Worm (Caenorhabditis elegans): ENCODE data around the gene B0464.9.

The B0464.9 gene

DNA sequence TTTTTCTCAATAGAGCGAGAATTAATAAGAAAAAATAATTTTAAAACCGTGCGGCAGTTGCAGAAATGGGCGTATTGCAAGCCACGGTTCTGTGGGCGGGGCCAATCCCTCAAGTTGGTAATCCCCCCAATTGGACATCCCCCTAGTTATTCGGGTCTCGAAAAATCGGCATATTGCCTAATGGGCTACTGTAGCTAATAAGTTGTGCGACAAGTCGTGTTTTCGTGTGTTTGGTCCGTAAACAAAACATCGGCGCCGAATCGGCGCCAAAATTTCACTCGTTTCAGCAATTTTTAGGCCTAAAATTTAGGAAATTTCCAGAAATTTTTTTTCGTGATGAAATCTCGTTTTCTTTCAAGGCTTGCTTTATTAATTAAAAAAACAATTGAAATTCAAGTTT lies 38.8 kb downstream of the B0464.9 start:
- TF ChIP-seq C34B4.2 (tag; optimal IDR thresholded peaks at IDR 0.05) (no peak), hlh-4 (tag; optimal IDR thresholded peaks at IDR 0.05) (no peak), lin-15B (tag; optimal IDR thresholded peaks at IDR 0.05) (no peak), nhr-47 (tag; optimal IDR thresholded peaks at IDR 0.05) (no peak), C04F5.9 (tag; optimal IDR thresholded peaks at IDR 0.05) (no peak), F16B12.6 (tag; optimal IDR thresholded peaks at IDR 0.05) (no peak), ztf-4 (tag; optimal IDR thresholded peaks at IDR 0.05) (no peak), tbx-2 (tag; optimal IDR thresholded peaks at IDR 0.05) (no peak), lsy-2 (tag; optimal IDR thresholded peaks at IDR 0.05) (no peak), dpl-1 (GFP tag; optimal IDR thresholded peaks at IDR 0.05) (no peak), unc-30 (tag; optimal IDR thresholded peaks at IDR 0.05) (no peak), jun-1 (tag; optimal IDR thresholded peaks at IDR 0.05) (no peak), ets-5 (GFP tag; IDR thresholded peaks at IDR 0.05) (no peak), mdl-1 (tag; optimal IDR thresholded peaks at IDR 0.05) (no peak), ceh-82 (tag; optimal IDR thresholded peaks at IDR 0.05) (no peak), unc-98 (GFP tag; IDR thresholded peaks at IDR 0.05) (no peak), egl-13 (tag; optimal IDR thresholded peaks at IDR 0.05) (no peak)

- peak; percentile 45 to 57 for TF ChIP-seq efl-1 (optimal IDR thresholded peaks at IDR 0.05)
- TF ChIP-seq efl-1 (GFP tag; optimal IDR thresholded peaks at IDR 0.05 in 1 of 2), result peak; percentile 52 to 79
- peak; percentile 58 for TF ChIP-seq blmp-1 (tag; optimal IDR thresholded peaks at IDR 0.05)
- TF ChIP-seq lin-15B (tag; optimal IDR thresholded peaks at IDR 0.05), result peak; percentile 49
- TF ChIP-seq ama-1 (optimal IDR thresholded peaks at IDR 0.05), result no peak
- no peak for TF ChIP-seq ceh-8 (GFP tag; optimal IDR thresholded peaks at IDR 0.05)
- TF ChIP-seq mep-1 (tag; optimal IDR thresholded peaks at IDR 0.05), result peak; percentile 74
- no peak for TF ChIP-seq ztf-4 (tag; optimal IDR thresholded peaks at IDR 0.05)
- peak; percentile 39 to 77 for TF ChIP-seq lin-35 (GFP tag; optimal IDR thresholded peaks at IDR 0.05)
- TF ChIP-seq ceh-82 (tag; optimal IDR thresholded peaks at IDR 0.05), result peak in 1 of 3 experiments; percentile 65
- TF ChIP-seq skn-1 (tag; optimal IDR thresholded peaks at IDR 0.05), result peak; percentile 32
- TF ChIP-seq lsy-2 (tag; optimal IDR thresholded peaks at IDR 0.05), result peak in 1 of 2 experiments; percentile 77
- peak; percentile 42 for TF ChIP-seq unc-130 (tag; optimal IDR thresholded peaks at IDR 0.05)
- peak; percentile 1 to 69 (median 31) for TF ChIP-seq dpl-1 (GFP tag; optimal IDR thresholded peaks at IDR 0.05)
- TF ChIP-seq snu-23 (GFP tag; optimal IDR thresholded peaks at IDR 0.05), result peak; percentile 63
- TF ChIP-seq mdl-1 (tag; optimal IDR thresholded peaks at IDR 0.05), result no peak
- TF ChIP-seq nhr-71 (tag; optimal IDR thresholded peaks at IDR 0.05), result peak; percentile 16
- TF ChIP-seq nhr-20 (tag; optimal IDR thresholded peaks at IDR 0.05), result peak; percentile 26
- peak; percentile 71 for TF ChIP-seq lin-14 (GFP tag; optimal IDR thresholded peaks at IDR 0.05)
- peak; percentile 64 for TF ChIP-seq C16A3.4 (tag; optimal IDR thresholded peaks at IDR 0.05)
- no peak for TF ChIP-seq egl-27 (tag; optimal IDR thresholded peaks at IDR 0.05)
- no peak for TF ChIP-seq nhr-47 (tag; optimal IDR thresholded peaks at IDR 0.05)
- peak; percentile 27 for TF ChIP-seq pag-3 (tag; optimal IDR thresholded peaks at IDR 0.05; ENCODE audit: borderline replicate concordance, insufficient read depth)
- TF ChIP-seq lir-3 (tag; optimal IDR thresholded peaks at IDR 0.05; ENCODE audit: poor library complexity), result peak; percentile 6
- TF ChIP-seq tbx-2 (tag; optimal IDR thresholded peaks at IDR 0.05), result no peak
These were observed 42.2 kb downstream of the B0464.9 start, which contains the start of gene vha-14 for ce11 chrIII:9507799-9508198. TSS of gene vha-14 (plus strand) at chrIII:9508100.

ce11 chrIII:9509764-9510370 lies 44.3 kb downstream of the B0464.9 start:
- no peak for TF ChIP-seq mep-1 (tag; optimal IDR thresholded peaks at IDR 0.05)
- TF ChIP-seq ces-1 (GFP tag; optimal IDR thresholded peaks at IDR 0.05), result no peak
- TF ChIP-seq alr-1 (tag; optimal IDR thresholded peaks at IDR 0.05; ENCODE audit: borderline replicate concordance), result no peak
- no peak for TF ChIP-seq sptf-1 (tag; optimal IDR thresholded peaks at IDR 0.05)
- no peak for TF ChIP-seq ceh-82 (tag; optimal IDR thresholded peaks at IDR 0.05)
- no peak for TF ChIP-seq egl-27 (tag; optimal IDR thresholded peaks at IDR 0.05)
- no peak for TF ChIP-seq xbp-1 (tag; optimal IDR thresholded peaks at IDR 0.05)
- TF ChIP-seq fkh-4 (tag; optimal IDR thresholded peaks at IDR 0.05; ENCODE audit: borderline replicate concordance), result no peak
- no peak for TF ChIP-seq ceh-88 (GFP tag; IDR thresholded peaks at IDR 0.05)
- TF ChIP-seq hpl-2 (GFP tag; optimal IDR thresholded peaks at IDR 0.05), result no peak
- TF ChIP-seq tlp-1 (tag; optimal IDR thresholded peaks at IDR 0.05), result no peak
- TF ChIP-seq fkh-10 (GFP tag; optimal IDR thresholded peaks at IDR 0.05), result peak; percentile 36
- TF ChIP-seq ceh-90 (tag; optimal IDR thresholded peaks at IDR 0.05), result no peak
- TF ChIP-seq fos-1 (tag; optimal IDR thresholded peaks at IDR 0.05), result no peak
- TF ChIP-seq rnt-1 (tag; optimal IDR thresholded peaks at IDR 0.05), result peak; percentile 7
- peak; percentile 25 for TF ChIP-seq lin-14 (GFP tag; optimal IDR thresholded peaks at IDR 0.05)
- peak; percentile 56 for TF ChIP-seq ama-1 (optimal IDR thresholded peaks at IDR 0.05)
- TF ChIP-seq nhr-28 (tag; optimal IDR thresholded peaks at IDR 0.05), result no peak
- no peak for TF ChIP-seq grh-1 (GFP tag; IDR thresholded peaks at IDR 0.05)
- no peak for TF ChIP-seq dsc-1 (tag; optimal IDR thresholded peaks at IDR 0.05)
- TF ChIP-seq mef-2 (tag; optimal IDR thresholded peaks at IDR 0.05), result no peak
